Worm (Caenorhabditis elegans) whole organism, L4/young adult: ENCODE data around the gene suox-1.

Experiments
- W03F9.2 ChIP-seq: fragments of 150-350 bp; optimal IDR thresholded peaks from 2 replicates; lab custom pipeline; 2014; ENCODE audit warnings: missing biosample characterization, missing genetic modification characterization
- dao-5 ChIP-seq: sonication (generic microtip); optimal IDR thresholded peaks from 2 replicates; lab custom pipeline; 2016; ENCODE audit warnings: missing genotype, missing genetic modification characterization, moderate library complexity, missing compliant biosample characterization
- him-1 ChIP-seq: sonication (generic microtip); optimal IDR thresholded peaks from 2 replicates; lab custom pipeline; 2016; ENCODE audit warnings: missing genotype, missing genetic modification reagents, missing genetic modification characterization, missing compliant biosample characterization

- TF ChIP-seq W03F9.2 (tag; lab: Kevin White, UChicago) (no peak), dao-5 (tag; lab: Kevin White, UChicago) (no peak), him-1 (tag; lab: Kevin White, UChicago) (no peak)
Measured at ce11 chrX:15478717-15479116, 18.6 kb upstream of the suox-1 start, which contains the start of gene gcy-36.
